Fruit fly (Drosophila melanogaster) whole organism, prepupa: ENCODE data around the gene RpL17.

ENCODE experiments used
- Blimp-1 ChIP-seq: fragments of 200-800 bp; sonication (Bioruptor generic); optimal IDR thresholded peaks from 3 replicates; lab custom pipeline; 2017; ENCODE audit warnings: missing biosample characterization, missing genetic modification characterization, mild to moderate bottlenecking, moderate library complexity, missing genetic modification reagents
- CG10631 ChIP-seq: fragments of 200-800 bp; sonication (Bioruptor generic); optimal IDR thresholded peaks from 2 replicates; lab custom pipeline; 2016; ENCODE audit warnings: missing biosample characterization, missing genetic modification characterization
- CG10669 ChIP-seq: fragments of 200-800 bp; sonication (Bioruptor generic); optimal IDR thresholded peaks from 3 replicates; lab custom pipeline; 2018; ENCODE audit warnings: missing biosample characterization, mild to moderate bottlenecking, missing genetic modification characterization, moderate library complexity
- CG11762 ChIP-seq: fragments of 200-800 bp; sonication (Bioruptor generic); optimal IDR thresholded peaks from 3 replicates; lab custom pipeline; 2016; ENCODE audit warnings: missing biosample characterization, missing genetic modification characterization; ENCODE audit not compliant: insufficient read depth
- CG15336 ChIP-seq: fragments of 200-800 bp; sonication (Bioruptor generic); IDR thresholded peaks from 2 replicates; pipeline ENCODE4 v1.3.6; 2022; ENCODE audit warnings: missing biosample characterization, missing genetic modification characterization
- CG16779 ChIP-seq: fragments of 200-800 bp; sonication (Bioruptor generic); optimal IDR thresholded peaks from 3 replicates; lab custom pipeline; 2017; ENCODE audit warnings: missing biosample characterization, mild to moderate bottlenecking, missing genetic modification characterization
- CG3032 ChIP-seq: fragments of 200-800 bp; optimal IDR thresholded peaks from 2 replicates; lab custom pipeline; 2019; ENCODE audit warnings: missing biosample characterization, mild to moderate bottlenecking, missing genetic modification characterization, moderate library complexity
- CG31627 ChIP-seq: fragments of 200-800 bp; sonication (Bioruptor generic); optimal IDR thresholded peaks from 3 replicates; lab custom pipeline; 2016; ENCODE audit warnings: missing biosample characterization, missing genetic modification characterization
- CG32006 ChIP-seq: fragments of 200-800 bp; sonication (Bioruptor generic); optimal IDR thresholded peaks from 3 replicates; lab custom pipeline; 2017; ENCODE audit warnings: missing biosample characterization, mild to moderate bottlenecking, missing genetic modification characterization
- CG4318 ChIP-seq: fragments of 200-800 bp; sonication (Bioruptor generic); optimal IDR thresholded peaks from 3 replicates; lab custom pipeline; 2017; ENCODE audit warnings: missing biosample characterization, mild to moderate bottlenecking, missing genetic modification characterization
- CG6163 ChIP-seq: fragments of 200-800 bp; sonication (Bioruptor generic); IDR thresholded peaks from 3 replicates; pipeline ENCODE4 v1.3.6; 2022; ENCODE audit warnings: missing biosample characterization, missing genetic modification characterization
- CG6276 ChIP-seq: fragments of 200-800 bp; sonication (Bioruptor generic); optimal IDR thresholded peaks from 2 replicates; lab custom pipeline; 2017; ENCODE audit warnings: missing biosample characterization, mild to moderate bottlenecking, missing genetic modification characterization
- CG6792 ChIP-seq: fragments of 200-800 bp; sonication (Bioruptor generic); optimal IDR thresholded peaks from 3 replicates; lab custom pipeline; 2016; ENCODE audit warnings: missing biosample characterization, missing genetic modification characterization
- CG6808 ChIP-seq: fragments of 200-800 bp; sonication (Bioruptor generic); optimal IDR thresholded peaks from 3 replicates; lab custom pipeline; 2017; ENCODE audit warnings: missing biosample characterization, missing genetic modification characterization, mild to moderate bottlenecking, moderate library complexity, missing genetic modification reagents
- CG7368 ChIP-seq: fragments of 200-800 bp; sonication (Bioruptor generic); optimal IDR thresholded peaks from 3 replicates; lab custom pipeline; 2016; ENCODE audit warnings: missing biosample characterization, missing genetic modification characterization
- CG8119 ChIP-seq: fragments of 200-800 bp; sonication (Bioruptor generic); IDR thresholded peaks from 3 replicates; pipeline ENCODE4 v1.3.6; 2022; ENCODE audit warnings: missing biosample characterization, missing genetic modification characterization
- CG8319 ChIP-seq: fragments of 200-800 bp; sonication (Bioruptor generic); optimal IDR thresholded peaks from 3 replicates; lab custom pipeline; 2016; ENCODE audit warnings: missing biosample characterization, missing genetic modification characterization
- CG8632 ChIP-seq: fragments of 200-800 bp; sonication (Bioruptor generic); optimal IDR thresholded peaks from 3 replicates; lab custom pipeline; 2016; ENCODE audit warnings: missing biosample characterization, missing genetic modification characterization
- CG9139 ChIP-seq: fragments of 200-800 bp; sonication (Bioruptor generic); optimal IDR thresholded peaks from 3 replicates; lab custom pipeline; 2017; ENCODE audit warnings: missing biosample characterization, mild to moderate bottlenecking, missing genetic modification characterization
- Eip75B ChIP-seq: fragments of 200-800 bp; sonication (Bioruptor generic); optimal IDR thresholded peaks from 3 replicates; lab custom pipeline; 2016; ENCODE audit warnings: missing biosample characterization, missing genetic modification characterization
- Eip78C ChIP-seq: fragments of 200-800 bp; sonication (Bioruptor generic); peaks from one replicate; lab custom pipeline; 2016; ENCODE audit warnings: missing biosample characterization, missing genetic modification characterization
- Eip93F ChIP-seq: fragments of 200-800 bp; sonication (Bioruptor generic); optimal IDR thresholded peaks from 2 replicates; lab custom pipeline; 2016; ENCODE audit warnings: missing biosample characterization, mild to moderate bottlenecking, missing genetic modification characterization
- Ets21C ChIP-seq: fragments of 200-800 bp; sonication (Bioruptor generic); optimal IDR thresholded peaks from 3 replicates; lab custom pipeline; 2016; ENCODE audit warnings: missing biosample characterization, missing genetic modification characterization
- Ets96B ChIP-seq: fragments of 200-800 bp; optimal IDR thresholded peaks from 2 replicates; lab custom pipeline; 2019; ENCODE audit warnings: missing biosample characterization, mild to moderate bottlenecking, missing genetic modification characterization, moderate library complexity
- Gug ChIP-seq: fragments of 200-800 bp; sonication (Bioruptor generic); IDR thresholded peaks from 2 replicates; pipeline ENCODE4 v1.3.6; 2022; ENCODE audit warnings: missing biosample characterization, missing genetic modification characterization
- Hr38 ChIP-seq: sonication (Bioruptor generic); optimal IDR thresholded peaks from 2 replicates; lab custom pipeline; 2016; ENCODE audit warnings: missing biosample characterization, missing genetic modification characterization
- Hr39 ChIP-seq: fragments of 200-800 bp; sonication (Bioruptor generic); optimal IDR thresholded peaks from 2 replicates; lab custom pipeline; 2016; ENCODE audit warnings: missing biosample characterization, missing genetic modification characterization
- Hr4 ChIP-seq: fragments of 200-800 bp; sonication (Bioruptor generic); optimal IDR thresholded peaks from 3 replicates; lab custom pipeline; 2016; ENCODE audit warnings: missing biosample characterization, missing genetic modification characterization
- Lpt ChIP-seq: fragments of 200-800 bp; sonication (Bioruptor generic); optimal IDR thresholded peaks from 3 replicates; lab custom pipeline; 2016; ENCODE audit warnings: missing biosample characterization, missing genetic modification characterization
- Met ChIP-seq: fragments of 200-800 bp; sonication (Bioruptor generic); optimal IDR thresholded peaks from 3 replicates; lab custom pipeline; 2016; ENCODE audit warnings: missing biosample characterization, missing genetic modification characterization
- Smox ChIP-seq: fragments of 200-800 bp; sonication (Bioruptor generic); optimal IDR thresholded peaks from 3 replicates; lab custom pipeline; 2016; ENCODE audit warnings: missing biosample characterization, missing genetic modification characterization
- Sox102F ChIP-seq: fragments of 200-800 bp; sonication (Bioruptor generic); optimal IDR thresholded peaks from 2 replicates; lab custom pipeline; 2016; ENCODE audit warnings: missing biosample characterization, mild to moderate bottlenecking, missing genetic modification characterization
- Sox14 ChIP-seq: fragments of 200-800 bp; sonication (Bioruptor generic); optimal IDR thresholded peaks from 3 replicates; lab custom pipeline; 2016; ENCODE audit warnings: missing biosample characterization, missing genetic modification characterization
- achi ChIP-seq: fragments of 200-800 bp; sonication (Bioruptor generic); optimal IDR thresholded peaks from 3 replicates; lab custom pipeline; 2016; ENCODE audit warnings: missing biosample characterization, missing genetic modification characterization
- acj6 ChIP-seq: fragments of 200-800 bp; sonication (Bioruptor generic); optimal IDR thresholded peaks from 3 replicates; lab custom pipeline; 2016; ENCODE audit warnings: missing biosample characterization, missing genetic modification characterization
- cyc ChIP-seq: fragments of 200-800 bp; sonication (Bioruptor generic); optimal IDR thresholded peaks from 3 replicates; lab custom pipeline; 2016; ENCODE audit warnings: missing biosample characterization, missing genetic modification characterization
- dac ChIP-seq: fragments of 200-800 bp; sonication (Bioruptor generic); optimal IDR thresholded peaks from 2 replicates; lab custom pipeline; 2017; ENCODE audit warnings: missing biosample characterization, mild to moderate bottlenecking, missing genetic modification characterization
- dsx ChIP-seq: fragments of 200-800 bp; optimal IDR thresholded peaks from 3 replicates; lab custom pipeline; 2019; ENCODE audit warnings: missing biosample characterization, mild to moderate bottlenecking, missing genetic modification characterization, moderate library complexity; ENCODE audit not compliant: poor library complexity, severe bottlenecking
- eg ChIP-seq: fragments of 200-800 bp; sonication (Bioruptor generic); IDR thresholded peaks from 3 replicates; pipeline ENCODE4 v1.3.6; 2022; ENCODE audit warnings: missing biosample characterization, missing genetic modification characterization
- esn ChIP-seq: fragments of 200-800 bp; sonication (Bioruptor generic); optimal IDR thresholded peaks from 2 replicates; lab custom pipeline; 2016; ENCODE audit warnings: missing biosample characterization, mild to moderate bottlenecking, missing genetic modification characterization, moderate library complexity
- fd85E ChIP-seq: fragments of 200-800 bp; sonication (Bioruptor generic); optimal IDR thresholded peaks from 3 replicates; lab custom pipeline; 2016; ENCODE audit warnings: missing biosample characterization, missing genetic modification characterization
- fkh ChIP-seq: fragments of 200-800 bp; sonication (Bioruptor generic); optimal IDR thresholded peaks from 3 replicates; lab custom pipeline; 2017; ENCODE audit warnings: missing biosample characterization, mild to moderate bottlenecking, missing genetic modification characterization, moderate library complexity
- lz ChIP-seq: fragments of 200-800 bp; sonication (Bioruptor generic); optimal IDR thresholded peaks from 3 replicates; lab custom pipeline; 2016; ENCODE audit warnings: missing biosample characterization, missing genetic modification characterization
- net ChIP-seq: fragments of 200-800 bp; sonication (Bioruptor generic); optimal IDR thresholded peaks from 3 replicates; lab custom pipeline; 2016; ENCODE audit warnings: missing biosample characterization, missing genetic modification characterization
- pdm3 ChIP-seq: fragments of 200-800 bp; sonication (Bioruptor generic); optimal IDR thresholded peaks from 3 replicates; lab custom pipeline; 2016; ENCODE audit warnings: missing biosample characterization, missing genetic modification characterization
- topi ChIP-seq: fragments of 200-800 bp; sonication (Bioruptor generic); optimal IDR thresholded peaks from 3 replicates; lab custom pipeline; 2016; ENCODE audit warnings: missing biosample characterization, missing genetic modification characterization

Gene RpL17

DNA sequence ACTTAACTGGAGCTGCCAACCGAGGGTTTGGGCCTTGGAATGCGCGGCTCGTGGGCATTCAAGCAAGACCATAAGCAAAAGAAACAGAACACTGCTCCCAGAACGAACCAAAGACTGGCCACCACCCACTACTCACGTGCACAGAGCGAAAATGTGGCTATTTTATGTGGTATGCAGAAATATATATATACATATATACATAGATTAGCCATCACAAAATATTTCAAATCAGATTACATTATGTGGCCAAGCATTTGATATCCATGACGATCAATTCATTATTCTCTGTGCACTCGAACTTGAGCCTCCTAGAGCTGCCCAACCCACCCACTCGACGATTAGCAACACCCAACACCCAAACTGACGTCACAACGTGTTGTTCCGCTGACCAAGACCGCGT, 1.5 kb upstream of the RpL17 start (continued):
- TF ChIP-seq dsx (GFP tag; lab: Kevin White, UChicago) (no peak), Ets21C (GFP tag; lab: Kevin White, UChicago) (no peak), Hr4 (GFP tag; lab: Kevin White, UChicago) (peak; percentile 16), Ets96B (tag; lab: Kevin White, UChicago) (peak; percentile 55), CG8632 (GFP tag; lab: Kevin White, UChicago) (peak; percentile 9), CG10631 (GFP tag; lab: Kevin White, UChicago) (peak; percentile 61), CG8119 (GFP tag; lab: Robert Waterston, UW) (peak; percentile 66; the same call in 2 of the 3 replicates), Sox102F (GFP tag; lab: Kevin White, UChicago) (peak; percentile 17), CG4318 (GFP tag; lab: Kevin White, UChicago) (peak; percentile 18), CG9139 (no peak), fkh (no peak), CG16779 (tag; lab: Kevin White, UChicago) (peak; percentile 13), CG7368 (GFP tag; lab: Kevin White, UChicago) (no peak), Smox (GFP tag; lab: Kevin White, UChicago) (peak; percentile 13), CG6792 (GFP tag; lab: Kevin White, UChicago) (peak; percentile 22)
- TF ChIP-seq, all 60 proteins: peak for 40

dm6 chrX:6743192-6743591, 846 bp downstream of the RpL17 start:
- TF ChIP-seq CG15336 (GFP tag; lab: Robert Waterston, UW) (0 out of 2 replicates have a peak, but pooled peaks have one; percentile 30), Hr39 (peak; percentile 30), Eip75B (GFP tag; lab: Kevin White, UChicago) (no peak), achi (GFP tag; lab: Kevin White, UChicago) (no peak), CG31627 (GFP tag; lab: Kevin White, UChicago) (peak; percentile 6), Sox14 (GFP tag; lab: Kevin White, UChicago) (peak; percentile 5), CG8319 (GFP tag; lab: Kevin White, UChicago) (no peak), pdm3 (GFP tag; lab: Kevin White, UChicago) (peak; percentile 31), Eip93F (GFP tag; lab: Kevin White, UChicago) (no peak), Hr4 (GFP tag; lab: Kevin White, UChicago) (peak; percentile 12), CG6792 (GFP tag; lab: Kevin White, UChicago) (peak; percentile 18), CG8119 (GFP tag; lab: Robert Waterston, UW) (peak; percentile 46; the same call in 1 of the 3 replicates), Eip78C (peak; percentile 37), CG6163 (GFP tag; lab: Robert Waterston, UW) (no peak), Blimp-1 (GFP tag; lab: Kevin White, UChicago) (no peak), Smox (GFP tag; lab: Kevin White, UChicago) (peak; percentile 17), Met (GFP tag; lab: Kevin White, UChicago) (peak; percentile 26), topi (GFP tag; lab: Kevin White, UChicago) (peak; percentile 26), net (GFP tag; lab: Kevin White, UChicago) (no peak), fkh (no peak), Ets21C (GFP tag; lab: Kevin White, UChicago) (no peak), fd85E (GFP tag; lab: Kevin White, UChicago) (no peak), CG32006 (GFP tag; lab: Kevin White, UChicago) (peak; percentile 36), Lpt (GFP tag; lab: Kevin White, UChicago) (no peak), Hr38 (no peak), CG10669 (GFP tag; lab: Kevin White, UChicago) (peak; percentile 15), eg (GFP tag; lab: Robert Waterston, UW) (no peak)

DNA sequence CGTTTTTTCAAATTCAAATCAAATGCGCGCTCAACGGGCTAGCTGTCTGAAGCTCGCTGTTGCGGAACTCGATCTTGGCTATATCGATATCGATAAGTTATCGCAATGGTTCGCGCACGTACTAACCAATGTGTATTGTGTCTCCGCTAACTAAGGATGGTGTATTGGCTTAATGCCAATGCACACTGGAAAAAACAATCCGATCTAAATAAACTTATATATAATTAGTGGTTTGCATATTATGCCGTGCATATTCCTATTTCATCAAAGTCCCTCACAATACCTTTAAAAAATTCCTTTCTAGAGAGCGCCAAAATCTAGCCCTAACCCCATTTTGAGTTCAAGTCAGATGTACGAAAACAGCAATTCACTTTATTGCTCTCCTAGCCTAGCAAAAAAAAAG, 2.9 kb downstream of the RpL17 start:
- TF ChIP-seq lz (GFP tag; lab: Kevin White, UChicago) (peak; percentile 43), fkh (no peak), dac (GFP tag; lab: Kevin White, UChicago) (no peak), Eip93F (GFP tag; lab: Kevin White, UChicago) (no peak), CG4318 (GFP tag; lab: Kevin White, UChicago) (no peak), CG6792 (GFP tag; lab: Kevin White, UChicago) (peak; percentile 27), CG8632 (GFP tag; lab: Kevin White, UChicago) (peak; percentile 23), CG3032 (tag; lab: Kevin White, UChicago) (peak; percentile 40), Hr39 (peak; percentile 45), CG6808 (GFP tag; lab: Kevin White, UChicago) (no peak), CG11762 (GFP tag; lab: Kevin White, UChicago) (peak; percentile 8), CG9139 (no peak), cyc (GFP tag; lab: Kevin White, UChicago) (peak; percentile 26), esn (GFP tag; lab: Kevin White, UChicago) (peak; percentile 41), Blimp-1 (GFP tag; lab: Kevin White, UChicago) (no peak), Gug (GFP tag; lab: Robert Waterston, UW) (peak; percentile 39; the same call in 1 of the 2 replicates), CG6276 (GFP tag; lab: Kevin White, UChicago) (no peak), acj6 (peak; percentile 27), CG31627 (GFP tag; lab: Kevin White, UChicago) (peak; percentile 33), CG32006 (GFP tag; lab: Kevin White, UChicago) (peak; percentile 13), Lpt (GFP tag; lab: Kevin White, UChicago) (no peak), achi (GFP tag; lab: Kevin White, UChicago) (peak; percentile 40)
